Worm (Caenorhabditis elegans) whole organism, L4 larva: ENCODE data around the gene idpp-3.

Source experiments
- ZK546.5 ChIP-seq, 2 experiments: sonication (generic microtip); optimal IDR thresholded peaks; 2 replicates each; lab custom pipeline; 2017; ENCODE audit warnings: missing biosample characterization in 2 of 2, missing genetic modification characterization in 2 of 2
- ctbp-1 ChIP-seq: fragments of 200-800 bp; sonication (Bioruptor generic); IDR thresholded peaks from 2 replicates; pipeline ENCODE4 v1.3.6; 2022; ENCODE audit warnings: missing genetic modification reagents, missing genetic modification characterization, missing compliant biosample characterization
- daf-12 ChIP-seq: fragments of 150-350 bp; optimal IDR thresholded peaks from 2 replicates; lab custom pipeline; 2014; ENCODE audit warnings: missing biosample characterization, missing genetic modification reagents, missing genetic modification characterization
- dpl-1 ChIP-seq: fragments of 150-350 bp; optimal IDR thresholded peaks from 2 replicates; lab custom pipeline; 2014; ENCODE audit warnings: missing biosample characterization, missing genetic modification reagents, missing genetic modification characterization
- hlh-30 ChIP-seq: sonication (generic microtip); optimal IDR thresholded peaks from 2 replicates; lab custom pipeline; 2017; ENCODE audit warnings: antibody characterized with exemption, mild to moderate bottlenecking, missing genetic modification characterization, missing compliant biosample characterization; ENCODE audit not compliant: insufficient read depth
- lin-1 ChIP-seq: fragments of 200-800 bp; sonication (Bioruptor generic); IDR thresholded peaks from 2 replicates; pipeline ENCODE4 v1.3.6; 2022; ENCODE audit warnings: missing genetic modification reagents, missing genetic modification characterization, missing compliant biosample characterization
- lin-13 ChIP-seq: fragments of 150-350 bp; optimal IDR thresholded peaks from 2 replicates; lab custom pipeline; 2014; ENCODE audit warnings: missing biosample characterization, missing genetic modification reagents, missing genetic modification characterization
- nhr-237 ChIP-seq: sonication (generic microtip); optimal IDR thresholded peaks from 2 replicates; lab custom pipeline; 2017; ENCODE audit warnings: missing biosample characterization, missing genetic modification characterization
- nhr-25 ChIP-seq: sonication (generic microtip); optimal IDR thresholded peaks from 2 replicates; lab custom pipeline; 2017; ENCODE audit warnings: missing genetic modification characterization, mild to moderate bottlenecking, missing compliant biosample characterization, antibody characterized with exemption, moderate library complexity, borderline replicate concordance; ENCODE audit not compliant: insufficient read depth
- nhr-77 ChIP-seq: fragments of 150-350 bp; optimal IDR thresholded peaks from 2 replicates; lab custom pipeline; 2014; ENCODE audit warnings: missing biosample characterization, missing genetic modification characterization
- pha-4 ChIP-seq, 2 experiments: fragments of 150-350 bp in 1 of 2; fragments of 200-800 bp in 1 of 2; sonication (Bioruptor generic) in 1 of 2; IDR thresholded peaks in 1 of 2; optimal IDR thresholded peaks in 1 of 2; 2 replicates each; pipeline versions ENCODE4 v1.3.6 to Lab custom; 2014 to 2022; ENCODE audit warnings: missing genetic modification characterization in 2 of 2, missing genetic modification reagents in 2 of 2, missing biosample characterization in 1 of 2, missing compliant biosample characterization in 1 of 2
- unc-62 ChIP-seq, 3 experiments: fragments of 150-350 bp in 1 of 3; sonication (generic microtip); optimal IDR thresholded peaks in 2 of 3; peaks in 1 of 3; 1 replicate in 1 of 3; 2 replicates in 2 of 3; lab custom pipeline; 2014 to 2017; ENCODE audit warnings: missing biosample characterization in 3 of 3, missing genetic modification characterization in 3 of 3, missing genetic modification reagents in 3 of 3, missing genotype in 1 of 3
- zag-1 ChIP-seq: fragments of 150-350 bp; optimal IDR thresholded peaks from 2 replicates; lab custom pipeline; 2014; ENCODE audit warnings: missing biosample characterization, missing genetic modification characterization
- zfp-3 ChIP-seq: fragments of 200-800 bp; sonication (Bioruptor generic); conservative IDR thresholded peaks from 2 replicates; pipeline ENCODE4 v1.3.6; 2022; ENCODE audit warnings: missing genetic modification reagents, missing genetic modification characterization, missing compliant biosample characterization

- TF ChIP-seq nhr-77 (tag; lab: Kevin White, UChicago) (no peak), dpl-1 (GFP tag; lab: Kevin White, UChicago) (no peak), ZK546.5 (tag; optimal IDR thresholded peaks at IDR 0.05; lab: Kevin White, UChicago) (no peak), nhr-25 (tag; lab: Kevin White, UChicago) (no peak), pha-4 (GFP tag; IDR thresholded peaks at IDR 0.05; lab: Robert Waterston, UW) (no peak), pha-4 (tag; optimal IDR thresholded peaks at IDR 0.05; lab: Kevin White, UChicago) (no peak), unc-62 (GFP tag; optimal IDR thresholded peaks at IDR 0.05 in 1 of 2; lab: Kevin White, UChicago) (no peak), unc-62 (tag; optimal IDR thresholded peaks at IDR 0.05; lab: Kevin White, UChicago) (no peak), zfp-3 (GFP tag; lab: Robert Waterston, UW) (no peak), zag-1 (tag; lab: Kevin White, UChicago) (no peak), daf-12 (no peak), nhr-237 (no peak), hlh-30 (tag; lab: Kevin White, UChicago) (no peak), lin-1 (no peak), ctbp-1 (GFP tag; lab: Robert Waterston, UW) (no peak), lin-13 (GFP tag; lab: Kevin White, UChicago) (no peak)
Observed at ce11 chrX:14961471-14961870, at the start of gene idpp-3.
